Worm (Caenorhabditis elegans): ENCODE results near the gene C06C6.8.

ce11 chrV:16009564-16009963 lies 12.6 kb downstream of the C06C6.8 start, which contains the start of gene str-233:
- TF ChIP-seq pes-1 (GFP tag; IDR thresholded peaks at IDR 0.05), result no peak
- no peak for TF ChIP-seq ama-1 (optimal IDR thresholded peaks at IDR 0.05)
- TF ChIP-seq hnd-1 (tag; optimal IDR thresholded peaks at IDR 0.05), result no peak
- TF ChIP-seq scrt-1 (GFP tag; IDR thresholded peaks at IDR 0.05), result no peak
- no peak for TF ChIP-seq F13C5.2 (tag; optimal IDR thresholded peaks at IDR 0.05)
- no peak for TF ChIP-seq flt-1 (GFP tag; IDR thresholded peaks at IDR 0.05)
- no peak for TF ChIP-seq B0310.2 (tag; optimal IDR thresholded peaks at IDR 0.05)
